Worm (Caenorhabditis elegans) whole organism, L2 larva: Measurements from ENCODE around the gene M04G7.2.

Experiments
- ama-1 ChIP-seq: fragments of 150-350 bp; optimal IDR thresholded peaks from 2 replicates; lab custom pipeline; 2018; ENCODE audit warnings: inconsistent platforms
- blmp-1 ChIP-seq: sonication (generic microtip); optimal IDR thresholded peaks from 2 replicates; lab custom pipeline; 2017; ENCODE audit warnings: missing genetic modification characterization, mild to moderate bottlenecking, missing compliant biosample characterization, antibody characterized with exemption, moderate library complexity; ENCODE audit not compliant: insufficient read depth
- ceh-82 ChIP-seq: fragments of 150-350 bp; optimal IDR thresholded peaks from 2 replicates; lab custom pipeline; 2014; ENCODE audit warnings: missing biosample characterization, missing genetic modification characterization
- crh-2 ChIP-seq: sonication (generic microtip); optimal IDR thresholded peaks from 2 replicates; lab custom pipeline; 2017; ENCODE audit warnings: missing biosample characterization, missing genetic modification characterization
- elt-3 ChIP-seq: sonication (generic microtip); optimal IDR thresholded peaks from 2 replicates; lab custom pipeline; 2017; ENCODE audit warnings: missing biosample characterization, missing genetic modification characterization
- fos-1 ChIP-seq: fragments of 150-350 bp; optimal IDR thresholded peaks from 2 replicates; lab custom pipeline; 2014; ENCODE audit warnings: missing biosample characterization, missing genetic modification characterization
- lsy-2 ChIP-seq, 2 experiments: fragments of 150-350 bp in 1 of 2; sonication (generic microtip) in 1 of 2; optimal IDR thresholded peaks; 2 replicates each; lab custom pipeline; 2014 to 2017; ENCODE audit warnings: missing biosample characterization in 2 of 2, missing genetic modification characterization in 2 of 2
- mab-5 ChIP-seq: fragments of 150-350 bp; optimal IDR thresholded peaks from 2 replicates; lab custom pipeline; 2014; ENCODE audit warnings: missing biosample characterization, missing genetic modification characterization
- nhr-11 ChIP-seq: fragments of 150-350 bp; optimal IDR thresholded peaks from 2 replicates; lab custom pipeline; 2014; ENCODE audit warnings: missing biosample characterization, missing genetic modification characterization
- sma-9 ChIP-seq, 2 experiments: fragments of 150-350 bp in 1 of 2; sonication (generic microtip) in 1 of 2; optimal IDR thresholded peaks; 2 replicates each; lab custom pipeline; 2014 to 2016; ENCODE audit warnings: missing genetic modification characterization in 2 of 2, mild to moderate bottlenecking in 1 of 2, missing biosample characterization in 1 of 2, missing compliant biosample characterization in 1 of 2, missing genetic modification reagents in 1 of 2, moderate library complexity in 1 of 2
- snpc-4 ChIP-seq: fragments of 150-350 bp; optimal IDR thresholded peaks from 2 replicates; lab custom pipeline; 2014; ENCODE audit warnings: missing biosample characterization, missing genetic modification characterization
- ztf-11 ChIP-seq: sonication (generic microtip); optimal IDR thresholded peaks from 2 replicates; lab custom pipeline; 2017; ENCODE audit warnings: missing biosample characterization, missing genetic modification characterization

DNA sequence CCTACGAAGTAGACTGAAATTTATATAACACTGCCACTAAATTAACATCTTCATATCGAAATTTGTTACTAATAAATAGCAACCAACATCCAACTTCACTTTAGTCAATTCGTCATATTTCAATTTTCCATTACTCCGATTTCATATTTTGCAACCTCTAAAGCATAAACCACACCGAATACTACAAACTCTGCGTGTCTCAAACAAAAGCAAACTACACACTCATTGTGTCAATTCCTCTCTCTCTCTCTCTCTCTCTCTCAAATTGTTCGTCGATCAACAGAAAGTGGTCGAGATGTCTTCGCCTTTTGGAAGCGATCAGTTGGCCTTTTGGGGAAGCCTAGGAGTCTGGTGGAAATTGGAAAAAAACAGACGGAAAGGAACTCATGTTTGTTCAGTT, 43.7 kb upstream of the M04G7.2 start:
- TF ChIP-seq elt-3 (tag; lab: Kevin White, UChicago) (no peak), ztf-11 (tag; lab: Kevin White, UChicago) (no peak), lsy-2 (tag; optimal IDR thresholded peaks at IDR 0.05; lab: Kevin White, UChicago) (no peak), blmp-1 (no peak), snpc-4 (tag; lab: Kevin White, UChicago) (no peak), nhr-11 (tag; lab: Kevin White, UChicago) (no peak), crh-2 (tag; lab: Kevin White, UChicago) (no peak), mab-5 (tag; lab: Kevin White, UChicago) (no peak), ama-1 (lab: Kevin White, UChicago) (no peak), ceh-82 (tag; lab: Kevin White, UChicago) (no peak), sma-9 (GFP tag; optimal IDR thresholded peaks at IDR 0.05; lab: Kevin White, UChicago) (no peak), sma-9 (tag; optimal IDR thresholded peaks at IDR 0.05; lab: Kevin White, UChicago) (no peak), fos-1 (tag; lab: Kevin White, UChicago) (no peak)
